Worm (Caenorhabditis elegans) whole organism, young adult: ENCODE measurements around the gene C52E2.2.

Experiments used
- B0035.1 ChIP-seq: sonication (generic microtip); optimal IDR thresholded peaks from 2 replicates; lab custom pipeline; 2016; ENCODE audit warnings: missing genetic modification characterization, mild to moderate bottlenecking, missing compliant biosample characterization, missing genotype, missing genetic modification reagents
- D2030.7 ChIP-seq: fragments of 200-800 bp; sonication (Bioruptor generic); IDR thresholded peaks from 2 replicates; pipeline ENCODE4 v1.3.6; 2022; ENCODE audit warnings: missing genetic modification reagents, missing genetic modification characterization, missing compliant biosample characterization
- F22D6.2 ChIP-seq: sonication (generic microtip); optimal IDR thresholded peaks from 2 replicates; lab custom pipeline; 2016; ENCODE audit warnings: mild to moderate bottlenecking, missing genetic modification characterization, missing compliant biosample characterization
- F37B4.10 ChIP-seq: fragments of 200-800 bp; sonication (Bioruptor generic); IDR thresholded peaks from 2 replicates; pipeline ENCODE4 v1.3.6; 2022; ENCODE audit warnings: missing genetic modification characterization, missing compliant biosample characterization
- F49E8.2 ChIP-seq: sonication (generic microtip); optimal IDR thresholded peaks from 3 replicates; lab custom pipeline; 2017; ENCODE audit warnings: missing genetic modification characterization, mild to moderate bottlenecking, missing compliant biosample characterization, antibody characterized with exemption, moderate library complexity; ENCODE audit not compliant: insufficient read depth
- F57C9.4 ChIP-seq: sonication (generic microtip); optimal IDR thresholded peaks from 2 replicates; lab custom pipeline; 2017; ENCODE audit warnings: mild to moderate bottlenecking, missing genetic modification characterization, missing compliant biosample characterization
- T26A5.8 ChIP-seq: sonication (generic microtip); optimal IDR thresholded peaks from 2 replicates; lab custom pipeline; 2016; ENCODE audit warnings: missing genetic modification characterization, missing compliant biosample characterization
- aptf-2 ChIP-seq: fragments of 200-800 bp; sonication (Bioruptor generic); conservative IDR thresholded peaks from 2 replicates; pipeline ENCODE4 v1.3.6; 2022; ENCODE audit warnings: missing genetic modification reagents, missing genetic modification characterization, missing compliant biosample characterization
- attf-3 ChIP-seq: fragments of 200-800 bp; sonication (Bioruptor generic); conservative IDR thresholded peaks from 2 replicates; pipeline ENCODE4 v1.3.6; 2022; ENCODE audit warnings: missing genetic modification reagents, missing genetic modification characterization, missing compliant biosample characterization
- ccch-3 ChIP-seq: fragments of 200-800 bp; sonication (Bioruptor generic); optimal IDR thresholded peaks from 2 replicates; lab custom pipeline; 2018; ENCODE audit warnings: mild to moderate bottlenecking, missing genetic modification characterization, missing compliant biosample characterization
- ceh-79 ChIP-seq: sonication (generic microtip); optimal IDR thresholded peaks from 2 replicates; lab custom pipeline; 2017; ENCODE audit warnings: mild to moderate bottlenecking, missing genetic modification characterization, missing compliant biosample characterization
- dpl-1 ChIP-seq: fragments of 150-350 bp; optimal IDR thresholded peaks from 2 replicates; lab custom pipeline; 2014; ENCODE audit warnings: missing biosample characterization, missing genetic modification reagents, missing genetic modification characterization
- egl-18 ChIP-seq: fragments of 200-800 bp; sonication (Bioruptor generic); IDR thresholded peaks from 2 replicates; pipeline ENCODE4 v1.3.6; 2022; ENCODE audit warnings: missing genetic modification reagents, missing genetic modification characterization, missing compliant biosample characterization
- egrh-3 ChIP-seq: fragments of 200-800 bp; sonication (Bioruptor generic); IDR thresholded peaks from 2 replicates; pipeline ENCODE4 v1.3.6; 2022; ENCODE audit warnings: missing genetic modification reagents, missing genetic modification characterization, missing compliant biosample characterization
- fkh-3 ChIP-seq: sonication (generic microtip); optimal IDR thresholded peaks from 2 replicates; lab custom pipeline; 2016; ENCODE audit warnings: mild to moderate bottlenecking, missing genetic modification characterization, missing compliant biosample characterization
- hlh-12 ChIP-seq: sonication (generic microtip); optimal IDR thresholded peaks from 2 replicates; lab custom pipeline; 2016; ENCODE audit warnings: missing genetic modification characterization, missing compliant biosample characterization
- hlh-26 ChIP-seq: fragments of 200-800 bp; sonication (Bioruptor generic); conservative IDR thresholded peaks from 2 replicates; pipeline ENCODE4 v1.3.6; 2022; ENCODE audit warnings: missing genetic modification reagents, missing genetic modification characterization, missing compliant biosample characterization
- lag-1 ChIP-seq: fragments of 200-800 bp; sonication (Bioruptor generic); IDR thresholded peaks from 2 replicates; pipeline ENCODE4 v1.3.6; 2022; ENCODE audit warnings: missing genetic modification reagents, missing genetic modification characterization, missing compliant biosample characterization
- lin-40 ChIP-seq: sonication (generic microtip); optimal IDR thresholded peaks from 2 replicates; lab custom pipeline; 2016; ENCODE audit warnings: missing genetic modification characterization, mild to moderate bottlenecking, missing compliant biosample characterization, missing genotype, missing genetic modification reagents
- lsy-27 ChIP-seq: sonication (generic microtip); optimal IDR thresholded peaks from 2 replicates; lab custom pipeline; 2017; ENCODE audit warnings: missing genetic modification characterization, mild to moderate bottlenecking, missing compliant biosample characterization, antibody characterized with exemption, missing genotype, borderline replicate concordance; ENCODE audit not compliant: insufficient read depth
- madf-3 ChIP-seq: fragments of 200-800 bp; sonication (Bioruptor generic); IDR thresholded peaks from 2 replicates; pipeline ENCODE4 v1.3.6; 2022; ENCODE audit warnings: missing genetic modification reagents, missing genetic modification characterization, missing compliant biosample characterization
- madf-8 ChIP-seq: fragments of 200-800 bp; sonication (Bioruptor generic); conservative IDR thresholded peaks from 2 replicates; pipeline ENCODE4 v1.3.6; 2022; ENCODE audit warnings: missing genetic modification reagents, missing genetic modification characterization, missing compliant biosample characterization
- mxl-1 ChIP-seq: sonication (generic microtip); optimal IDR thresholded peaks from 2 replicates; lab custom pipeline; 2016; ENCODE audit warnings: missing genetic modification characterization, missing compliant biosample characterization
- nfya-1 ChIP-seq: sonication (generic microtip); optimal IDR thresholded peaks from 2 replicates; lab custom pipeline; 2017; ENCODE audit warnings: antibody characterized with exemption, missing compliant biosample characterization, missing genetic modification characterization, borderline replicate concordance; ENCODE audit not compliant: insufficient read depth
- nfyb-1 ChIP-seq: fragments of 200-800 bp; sonication (Bioruptor generic); IDR thresholded peaks from 2 replicates; pipeline ENCODE4 v1.3.6; 2022; ENCODE audit warnings: missing genetic modification reagents, missing genetic modification characterization, missing compliant biosample characterization
- nhr-90 ChIP-seq: sonication (generic microtip); optimal IDR thresholded peaks from 2 replicates; lab custom pipeline; 2016; ENCODE audit warnings: missing genotype, mild to moderate bottlenecking, missing genetic modification characterization, missing compliant biosample characterization
- pbrm-1 ChIP-seq: fragments of 200-800 bp; sonication (Bioruptor generic); IDR thresholded peaks from 2 replicates; pipeline ENCODE4 v1.3.6; 2022; ENCODE audit warnings: missing genetic modification reagents, missing genetic modification characterization, missing compliant biosample characterization
- rcor-1 ChIP-seq: fragments of 200-800 bp; sonication (Bioruptor generic); IDR thresholded peaks from 2 replicates; pipeline ENCODE4 v1.3.6; 2022; ENCODE audit warnings: missing genetic modification reagents, missing genetic modification characterization, missing compliant biosample characterization
- rec-8 ChIP-seq, 2 experiments: sonication (generic microtip); optimal IDR thresholded peaks; 2 replicates each; lab custom pipeline; 2016; ENCODE audit warnings: mild to moderate bottlenecking in 2 of 2, missing genetic modification characterization in 2 of 2, missing genetic modification reagents in 2 of 2, missing genotype in 2 of 2, missing biosample characterization in 1 of 2, missing compliant biosample characterization in 1 of 2, moderate library complexity in 1 of 2
- rpc-1 ChIP-seq, 2 experiments: fragments of 150-350 bp in 1 of 2; sonication (generic microtip) in 1 of 2; optimal IDR thresholded peaks; 2 replicates each; lab custom pipeline; 2014 to 2018; ENCODE audit warnings: missing biosample characterization in 1 of 2, missing genetic modification characterization in 1 of 2, missing genetic modification reagents in 1 of 2, missing genotype in 1 of 2
- tbx-9 ChIP-seq: sonication (generic microtip); optimal IDR thresholded peaks from 2 replicates; lab custom pipeline; 2016; ENCODE audit warnings: borderline replicate concordance, missing genetic modification characterization, inconsistent platforms, missing compliant biosample characterization
- zfh-2 ChIP-seq: fragments of 200-800 bp; sonication (Bioruptor generic); conservative IDR thresholded peaks from 2 replicates; pipeline ENCODE4 v1.3.6; 2022; ENCODE audit warnings: missing genetic modification reagents, missing genetic modification characterization, missing compliant biosample characterization
- ztf-25 ChIP-seq: fragments of 200-800 bp; sonication (Bioruptor generic); IDR thresholded peaks from 2 replicates; pipeline ENCODE4 v1.3.6; 2022; ENCODE audit warnings: missing genetic modification reagents, missing genetic modification characterization, missing compliant biosample characterization

Gene C52E2.2

ce11 chrII:1882705-1883104 is 30.1 kb downstream of the C52E2.2 start, which contains the start of gene math-5:
Gene math-5 (minus strand): TSS chrII:1882805.
- TF ChIP-seq nhr-90 (tag; lab: Kevin White, UChicago): no peak
- no peak for TF ChIP-seq nfya-1 (tag; lab: Kevin White, UChicago)
- TF ChIP-seq rec-8 (tag; optimal IDR thresholded peaks at IDR 0.05; lab: Kevin White, UChicago): no peak
- TF ChIP-seq F57C9.4 (tag; lab: Kevin White, UChicago): no peak
- TF ChIP-seq egrh-3: no peak
- TF ChIP-seq madf-3 (GFP tag; lab: Robert Waterston, UW): no peak
- TF ChIP-seq F49E8.2 (tag; lab: Kevin White, UChicago): no peak
- TF ChIP-seq aptf-2: no peak
- TF ChIP-seq zfh-2 (GFP tag; lab: Robert Waterston, UW): no peak
- no peak for TF ChIP-seq ztf-25 (GFP tag; lab: Robert Waterston, UW)
- TF ChIP-seq mxl-1 (tag; lab: Kevin White, UChicago): no peak
- no peak for TF ChIP-seq pbrm-1

ce11 chrII:1884635-1885034 is 32.0 kb downstream of the C52E2.2 start, which contains the start of gene math-6:
Gene math-6 (minus strand): TSS chrII:1884735.
- TF ChIP-seq zfh-2 (GFP tag; lab: Robert Waterston, UW) (no peak), hlh-12 (tag; lab: Kevin White, UChicago) (no peak), fkh-3 (tag; lab: Kevin White, UChicago) (no peak), nfyb-1 (GFP tag; lab: Robert Waterston, UW) (no peak), F57C9.4 (tag; lab: Kevin White, UChicago) (no peak), ceh-79 (tag; lab: Kevin White, UChicago) (no peak), rpc-1 (optimal IDR thresholded peaks at IDR 0.05; lab: Kevin White, UChicago) (no peak), rpc-1 (tag; optimal IDR thresholded peaks at IDR 0.05; lab: Kevin White, UChicago) (no peak), tbx-9 (tag; lab: Kevin White, UChicago) (no peak), T26A5.8 (no peak), F37B4.10 (no peak), F22D6.2 (tag; lab: Kevin White, UChicago) (no peak), lin-40 (tag; lab: Kevin White, UChicago) (no peak), B0035.1 (tag; lab: Kevin White, UChicago) (no peak)

ce11 chrII:1886379-1886778 is 33.8 kb downstream of the C52E2.2 start, which contains the start of gene math-7:
Gene math-7 (minus strand): TSS chrII:1886479.
- TF ChIP-seq lsy-27 (tag; lab: Kevin White, UChicago) (no peak), dpl-1 (GFP tag; lab: Kevin White, UChicago) (no peak), D2030.7 (GFP tag; lab: Robert Waterston, UW) (no peak), rcor-1 (GFP tag; lab: Robert Waterston, UW) (no peak), egl-18 (no peak)

- TF ChIP-seq madf-8 (no peak), ccch-3 (GFP tag; lab: Kevin White, UChicago) (no peak), D2030.7 (GFP tag; lab: Robert Waterston, UW) (no peak), attf-3 (GFP tag; lab: Robert Waterston, UW) (no peak), hlh-26 (GFP tag; lab: Robert Waterston, UW) (no peak), ztf-25 (GFP tag; lab: Robert Waterston, UW) (no peak), rpc-1 (optimal IDR thresholded peaks at IDR 0.05; lab: Kevin White, UChicago) (no peak), rpc-1 (tag; optimal IDR thresholded peaks at IDR 0.05; lab: Kevin White, UChicago) (no peak), lag-1 (GFP tag; lab: Robert Waterston, UW) (no peak)
Observed at ce11 chrII:1889071-1889470, 36.5 kb downstream of the C52E2.2 start, which contains the start of gene math-8. Gene math-8 (minus strand): TSS chrII:1889171.
